Worm (Caenorhabditis elegans) whole organism, L1 larva: ENCODE data around the gene clu-1.

ENCODE experiments used
- C16A3.4 ChIP-seq: fragments of 150-350 bp; optimal IDR thresholded peaks from 2 replicates; lab custom pipeline; 2014; ENCODE audit warnings: missing biosample characterization, missing genetic modification characterization
- Y116A8C.19 ChIP-seq: sonication (generic microtip); optimal IDR thresholded peaks from 2 replicates; lab custom pipeline; 2016; ENCODE audit warnings: missing compliant biosample characterization, missing genetic modification characterization, borderline replicate concordance
- aha-1 ChIP-seq: fragments of 150-350 bp; optimal IDR thresholded peaks from 2 replicates; lab custom pipeline; 2014; ENCODE audit warnings: missing biosample characterization, missing genetic modification characterization
- ama-1 ChIP-seq: fragments of 150-350 bp; optimal IDR thresholded peaks from 2 replicates; lab custom pipeline; 2014
- blmp-1 ChIP-seq: fragments of 150-350 bp; optimal IDR thresholded peaks from 2 replicates; lab custom pipeline; 2014; ENCODE audit warnings: missing biosample characterization, missing genetic modification characterization
- ceh-63 ChIP-seq: fragments of 200-800 bp; sonication (Bioruptor generic); optimal IDR thresholded peaks from 2 replicates; lab custom pipeline; 2018; ENCODE audit warnings: mild to moderate bottlenecking, missing genetic modification characterization, missing compliant biosample characterization
- ceh-82 ChIP-seq, 3 experiments: fragments of 150-350 bp in 1 of 3; sonication (generic microtip) in 2 of 3; optimal IDR thresholded peaks; 2 replicates each; lab custom pipeline; 2014 to 2017; ENCODE audit warnings: missing biosample characterization in 3 of 3, missing genetic modification characterization in 3 of 3
- ceh-88 ChIP-seq: fragments of 200-800 bp; sonication (Bioruptor generic); IDR thresholded peaks from 2 replicates; pipeline ENCODE4 v1.3.6; 2022; ENCODE audit warnings: missing genetic modification characterization, missing compliant biosample characterization
- efl-1 ChIP-seq, 4 experiments: fragments of 150-350 bp; optimal IDR thresholded peaks in 3 of 4; peaks in 1 of 4; 1 replicate in 1 of 4; 2 replicates in 3 of 4; lab custom pipeline; 2014; ENCODE audit warnings: missing biosample characterization in 2 of 4, missing genetic modification characterization in 2 of 4, missing genetic modification reagents in 2 of 4
- egl-13 ChIP-seq: sonication (generic microtip); optimal IDR thresholded peaks from 2 replicates; lab custom pipeline; 2016; ENCODE audit warnings: missing genotype, missing genetic modification reagents, missing genetic modification characterization, missing compliant biosample characterization
- egl-27 ChIP-seq, 2 experiments: fragments of 150-350 bp in 1 of 2; sonication (generic microtip); optimal IDR thresholded peaks; 3 replicates each; lab custom pipeline; 2017 to 2018; ENCODE audit warnings: missing biosample characterization in 2 of 2, missing genetic modification characterization in 2 of 2, missing genetic modification reagents in 2 of 2
- elt-2 ChIP-seq: sonication (generic microtip); optimal IDR thresholded peaks from 2 replicates; lab custom pipeline; 2016; ENCODE audit warnings: missing genetic modification characterization, mild to moderate bottlenecking, inconsistent platforms, missing compliant biosample characterization, missing genetic modification reagents
- elt-3 ChIP-seq, 6 experiments: fragments of 150-350 bp in 1 of 6; sonication (generic microtip); optimal IDR thresholded peaks; 2 replicates each; lab custom pipeline; 2017 to 2018; ENCODE audit warnings: missing biosample characterization in 6 of 6, missing genetic modification characterization in 6 of 6, inconsistent platforms in 1 of 6
- fos-1 ChIP-seq: fragments of 150-350 bp; optimal IDR thresholded peaks from 2 replicates; lab custom pipeline; 2014; ENCODE audit warnings: missing biosample characterization, missing genetic modification characterization
- grh-1 ChIP-seq: fragments of 200-800 bp; sonication (Bioruptor generic); IDR thresholded peaks from 2 replicates; pipeline ENCODE4 v1.3.6; 2022; ENCODE audit warnings: missing genetic modification reagents, missing genetic modification characterization, missing compliant biosample characterization
- hlh-17 ChIP-seq: fragments of 200-800 bp; sonication (Bioruptor generic); optimal IDR thresholded peaks from 2 replicates; lab custom pipeline; 2018; ENCODE audit warnings: missing genetic modification characterization, mild to moderate bottlenecking, missing compliant biosample characterization, moderate library complexity, borderline replicate concordance
- hlh-4 ChIP-seq: sonication (generic microtip); optimal IDR thresholded peaks from 2 replicates; lab custom pipeline; 2016; ENCODE audit warnings: mild to moderate bottlenecking, missing genetic modification characterization, missing compliant biosample characterization
- jun-1 ChIP-seq: fragments of 150-350 bp; optimal IDR thresholded peaks from 2 replicates; lab custom pipeline; 2014; ENCODE audit warnings: missing biosample characterization, missing genetic modification reagents, missing genetic modification characterization
- lin-15B ChIP-seq: fragments of 150-350 bp; sonication (generic microtip); optimal IDR thresholded peaks from 3 replicates; lab custom pipeline; 2014; ENCODE audit warnings: missing biosample characterization, missing genetic modification characterization
- lir-3 ChIP-seq: sonication (generic microtip); optimal IDR thresholded peaks from 2 replicates; lab custom pipeline; 2016; ENCODE audit warnings: mild to moderate bottlenecking, missing genetic modification characterization, moderate library complexity, missing compliant biosample characterization; ENCODE audit not compliant: poor library complexity
- mab-9 ChIP-seq: fragments of 200-800 bp; sonication (Bioruptor generic); IDR thresholded peaks from 2 replicates; pipeline ENCODE4 v1.3.6; 2022; ENCODE audit warnings: missing genetic modification reagents, missing genetic modification characterization, missing compliant biosample characterization
- mef-2 ChIP-seq: fragments of 150-350 bp; optimal IDR thresholded peaks from 2 replicates; lab custom pipeline; 2014; ENCODE audit warnings: missing biosample characterization, missing genetic modification characterization
- nhr-11 ChIP-seq: fragments of 150-350 bp; optimal IDR thresholded peaks from 2 replicates; lab custom pipeline; 2014; ENCODE audit warnings: missing biosample characterization, missing genetic modification characterization
- nhr-12 ChIP-seq: sonication (generic microtip); optimal IDR thresholded peaks from 2 replicates; lab custom pipeline; 2017; ENCODE audit warnings: missing biosample characterization, missing genetic modification characterization
- nhr-19 ChIP-seq: fragments of 200-800 bp; sonication (Bioruptor generic); conservative IDR thresholded peaks from 2 replicates; pipeline ENCODE4 v1.3.6; 2022; ENCODE audit warnings: missing genetic modification characterization, missing compliant biosample characterization
- nhr-20 ChIP-seq: sonication (generic microtip); optimal IDR thresholded peaks from 2 replicates; lab custom pipeline; 2016; ENCODE audit warnings: mild to moderate bottlenecking, missing genetic modification characterization, missing compliant biosample characterization
- nhr-237 ChIP-seq: fragments of 150-350 bp; optimal IDR thresholded peaks from 2 replicates; lab custom pipeline; 2014; ENCODE audit warnings: missing biosample characterization, missing genetic modification characterization
- nhr-47 ChIP-seq: sonication (generic microtip); optimal IDR thresholded peaks from 2 replicates; lab custom pipeline; 2016; ENCODE audit warnings: mild to moderate bottlenecking, missing genetic modification characterization, moderate library complexity, missing compliant biosample characterization
- nhr-71 ChIP-seq: sonication (generic microtip); optimal IDR thresholded peaks from 2 replicates; lab custom pipeline; 2016; ENCODE audit warnings: mild to moderate bottlenecking, missing genetic modification characterization, moderate library complexity, missing compliant biosample characterization
- nhr-76 ChIP-seq: sonication (generic microtip); optimal IDR thresholded peaks from 2 replicates; lab custom pipeline; 2017; ENCODE audit warnings: missing biosample characterization, missing genetic modification characterization
- nhr-90 ChIP-seq: sonication (generic microtip); optimal IDR thresholded peaks from 2 replicates; lab custom pipeline; 2016; ENCODE audit warnings: mild to moderate bottlenecking, missing genetic modification characterization, missing compliant biosample characterization; ENCODE audit not compliant: poor library complexity
- pqm-1 ChIP-seq: sonication (generic microtip); optimal IDR thresholded peaks from 3 replicates; lab custom pipeline; 2017; ENCODE audit warnings: missing biosample characterization, missing genetic modification characterization
- snpc-4 ChIP-seq: fragments of 150-350 bp; optimal IDR thresholded peaks from 2 replicates; lab custom pipeline; 2014; ENCODE audit warnings: missing biosample characterization, missing genetic modification characterization
- snu-23 ChIP-seq: sonication (generic microtip); optimal IDR thresholded peaks from 2 replicates; lab custom pipeline; 2016; ENCODE audit warnings: missing genetic modification characterization, missing compliant biosample characterization
- sup-37 ChIP-seq: fragments of 200-800 bp; sonication (Bioruptor generic); optimal IDR thresholded peaks from 2 replicates; lab custom pipeline; 2018; ENCODE audit warnings: mild to moderate bottlenecking, missing genetic modification characterization, missing compliant biosample characterization
- swsn-7 ChIP-seq: sonication (generic microtip); optimal IDR thresholded peaks from 2 replicates; lab custom pipeline; 2016; ENCODE audit warnings: missing genetic modification characterization, missing compliant biosample characterization
- unc-30 ChIP-seq: sonication (generic microtip); optimal IDR thresholded peaks from 2 replicates; lab custom pipeline; 2017; ENCODE audit warnings: missing biosample characterization, missing genetic modification characterization
- unc-62 ChIP-seq: fragments of 150-350 bp; optimal IDR thresholded peaks from 2 replicates; lab custom pipeline; 2014; ENCODE audit warnings: missing biosample characterization, missing genetic modification reagents, missing genetic modification characterization
- unc-86 ChIP-seq: sonication (generic microtip); optimal IDR thresholded peaks from 2 replicates; lab custom pipeline; 2016; ENCODE audit warnings: missing genetic modification characterization, missing compliant biosample characterization
- unc-98 ChIP-seq: fragments of 200-800 bp; sonication (Bioruptor generic); IDR thresholded peaks from 2 replicates; pipeline ENCODE4 v1.3.6; 2022; ENCODE audit warnings: missing genetic modification characterization, missing compliant biosample characterization
- vab-15 ChIP-seq: sonication (generic microtip); optimal IDR thresholded peaks from 2 replicates; lab custom pipeline; 2017; ENCODE audit warnings: missing genotype, mild to moderate bottlenecking, missing genetic modification characterization, missing compliant biosample characterization
- zag-1 ChIP-seq: fragments of 150-350 bp; optimal IDR thresholded peaks from 2 replicates; lab custom pipeline; 2014; ENCODE audit warnings: missing biosample characterization, missing genetic modification characterization
- ztf-11 ChIP-seq, 2 experiments: sonication (generic microtip); optimal IDR thresholded peaks; 2 replicates each; lab custom pipeline; 2016 to 2017; ENCODE audit warnings: missing genetic modification characterization in 2 of 2, missing biosample characterization in 1 of 2, missing compliant biosample characterization in 1 of 2

Gene clu-1

DNA sequence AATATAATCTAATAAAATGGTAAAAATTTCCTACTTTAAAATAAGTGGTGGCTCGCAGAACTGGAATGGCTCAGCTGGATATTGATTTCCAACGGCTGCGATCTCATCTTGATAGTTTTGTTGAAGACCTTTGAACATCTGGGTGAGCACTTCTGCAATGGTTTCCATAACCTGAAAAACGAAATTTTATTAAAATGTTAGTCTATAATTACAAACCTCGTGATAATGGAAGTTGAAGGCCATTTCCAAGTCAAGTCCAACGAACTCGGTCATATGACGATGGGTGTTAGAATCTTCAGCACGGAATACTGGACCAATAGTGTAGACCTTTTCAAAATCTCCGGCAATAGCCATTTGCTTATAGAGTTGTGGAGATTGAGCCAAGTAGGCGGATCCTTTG is 31.5 kb downstream of the clu-1 start:
- TF ChIP-seq nhr-47 (tag; lab: Kevin White, UChicago) (no peak), efl-1 (optimal IDR thresholded peaks at IDR 0.05; lab: Kevin White, UChicago) (no peak), efl-1 (GFP tag; optimal IDR thresholded peaks at IDR 0.05 in 1 of 2; lab: Kevin White, UChicago) (peak in 1 of 2 experiments; percentile 91)

ce11 chrIII:9488431-9488830 is 32.8 kb downstream of the clu-1 start, which contains the start of gene nlp-36:
Gene nlp-36, plus strand, starts transcription at chrIII:9488731.
- TF ChIP-seq jun-1 (tag; lab: Kevin White, UChicago) (no peak), elt-2 (tag; lab: Kevin White, UChicago) (no peak), hlh-4 (tag; lab: Kevin White, UChicago) (no peak), ama-1 (lab: Kevin White, UChicago) (no peak), lin-15B (tag; lab: Kevin White, UChicago) (no peak), fos-1 (tag; lab: Kevin White, UChicago) (no peak)

- TF ChIP-seq unc-98 (GFP tag; lab: Robert Waterston, UW) (no peak), zag-1 (tag; lab: Kevin White, UChicago) (no peak), aha-1 (no peak), Y116A8C.19 (tag; lab: Kevin White, UChicago) (no peak), ceh-82 (tag; optimal IDR thresholded peaks at IDR 0.05; lab: Kevin White, UChicago) (no peak)
Observed at ce11 chrIII:9488027-9488426, 33.2 kb downstream of the clu-1 start.

- peak; percentile 6 for TF ChIP-seq elt-2 (tag; lab: Kevin White, UChicago)
- TF ChIP-seq efl-1 (optimal IDR thresholded peaks at IDR 0.05; lab: Kevin White, UChicago), result no peak
- no peak for TF ChIP-seq efl-1 (GFP tag; optimal IDR thresholded peaks at IDR 0.05 in 1 of 2; lab: Kevin White, UChicago)
Observed at ce11 chrIII:9487454-9487853, 33.8 kb downstream of the clu-1 start.

- TF ChIP-seq nhr-12 (no peak), ceh-63 (no peak), snu-23 (GFP tag; lab: Kevin White, UChicago) (no peak), pqm-1 (tag; lab: Kevin White, UChicago) (no peak), C16A3.4 (tag; lab: Kevin White, UChicago) (no peak), aha-1 (no peak), vab-15 (tag; lab: Kevin White, UChicago) (no peak), swsn-7 (tag; lab: Kevin White, UChicago) (no peak), ztf-11 (tag; optimal IDR thresholded peaks at IDR 0.05; lab: Kevin White, UChicago) (no peak), nhr-71 (tag; lab: Kevin White, UChicago) (no peak), nhr-19 (GFP tag; lab: Robert Waterston, UW) (no peak), nhr-90 (no peak), egl-13 (no peak), mab-9 (GFP tag; lab: Robert Waterston, UW) (no peak), unc-86 (no peak), snpc-4 (no peak), nhr-237 (tag; lab: Kevin White, UChicago) (no peak)
Observed at ce11 chrIII:9485373-9485772, 35.9 kb downstream of the clu-1 start, which contains the start of gene bre-3. Gene bre-3, minus strand, starts transcription at chrIII:9485473.

ce11 chrIII:9483716-9484115 is 37.5 kb downstream of the clu-1 start:
- TF ChIP-seq grh-1 (GFP tag; lab: Robert Waterston, UW) (no peak), ceh-88 (GFP tag; lab: Robert Waterston, UW) (no peak), zag-1 (tag; lab: Kevin White, UChicago) (no peak), nhr-20 (tag; lab: Kevin White, UChicago) (peak; percentile 2), nhr-47 (tag; lab: Kevin White, UChicago) (no peak), sup-37 (GFP tag; lab: Kevin White, UChicago) (no peak), egl-27 (tag; optimal IDR thresholded peaks at IDR 0.05; lab: Kevin White, UChicago) (no peak), nhr-11 (tag; lab: Kevin White, UChicago) (no peak), mef-2 (tag; lab: Kevin White, UChicago) (no peak), snu-23 (GFP tag; lab: Kevin White, UChicago) (peak; percentile 24), unc-62 (GFP tag; lab: Kevin White, UChicago) (no peak), elt-3 (tag; optimal IDR thresholded peaks at IDR 0.05; lab: Kevin White, UChicago) (no peak), unc-30 (tag; lab: Kevin White, UChicago) (no peak), jun-1 (tag; lab: Kevin White, UChicago) (no peak), ztf-11 (tag; optimal IDR thresholded peaks at IDR 0.05; lab: Kevin White, UChicago) (no peak), nhr-76 (tag; lab: Kevin White, UChicago) (no peak), lir-3 (tag; lab: Kevin White, UChicago) (no peak), lin-15B (tag; lab: Kevin White, UChicago) (peak; percentile 37), nhr-12 (no peak), blmp-1 (no peak), hlh-17 (no peak)
